Fruit fly (Drosophila melanogaster): ENCODE data around the gene sud1.

DNA sequence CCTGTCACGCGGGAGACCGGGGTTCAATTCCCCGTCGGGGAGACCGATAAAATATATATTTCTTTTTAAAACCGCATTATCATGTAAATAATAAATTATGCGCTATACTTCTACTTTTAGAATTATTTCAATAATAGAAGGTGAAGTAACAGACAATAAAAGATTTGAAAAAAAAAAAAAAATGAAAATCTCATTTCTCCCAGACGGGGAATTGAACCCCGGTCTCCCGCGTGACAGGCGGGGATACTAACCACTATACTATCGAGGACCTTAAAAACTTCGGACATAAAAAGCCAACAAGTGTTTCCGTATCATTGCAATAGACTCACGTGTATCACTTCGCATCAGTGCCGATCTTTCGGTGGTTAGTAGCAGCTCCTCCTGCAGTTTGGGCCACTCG is 2.8 kb downstream of the sud1 start:
- no peak for TF ChIP-seq EcR (GFP tag; optimal IDR thresholded peaks at IDR 0.05)
- TF ChIP-seq Dll (optimal IDR thresholded peaks at IDR 0.05) = no peak
- TF ChIP-seq psq (optimal IDR thresholded peaks at IDR 0.05) = no peak
- TF ChIP-seq usp (GFP tag; optimal IDR thresholded peaks at IDR 0.05) = no peak
